Worm (Caenorhabditis elegans) whole organism, mixed stage, embryonic: ENCODE data around the gene gba-1.
A peak's percentile ranks its signal among the peaks of the same experiment; 100 is the strongest.

Experiments
- M03D4.4 ChIP-seq: sonication (generic microtip); optimal IDR thresholded peaks from 2 replicates; lab custom pipeline; 2017; ENCODE audit warnings: mild to moderate bottlenecking, missing genetic modification characterization, missing compliant biosample characterization
- bed-3 ChIP-seq: fragments of 200-800 bp; sonication (Bioruptor generic); optimal IDR thresholded peaks from 3 replicates; lab custom pipeline; 2018; ENCODE audit warnings: mild to moderate bottlenecking, missing genetic modification characterization, moderate library complexity, missing compliant biosample characterization
- blmp-1 ChIP-seq: fragments of 150-350 bp; optimal IDR thresholded peaks from 2 replicates; lab custom pipeline; 2014; ENCODE audit warnings: missing biosample characterization, missing genetic modification characterization
- ceh-39 ChIP-seq: fragments of 150-350 bp; optimal IDR thresholded peaks from 2 replicates; lab custom pipeline; 2014; ENCODE audit warnings: missing biosample characterization, missing genetic modification characterization
- ceh-43 ChIP-seq: fragments of 200-800 bp; sonication (Bioruptor generic); optimal IDR thresholded peaks from 2 replicates; lab custom pipeline; 2018; ENCODE audit warnings: mild to moderate bottlenecking, missing genetic modification characterization, moderate library complexity, missing compliant biosample characterization
- ceh-83 ChIP-seq: fragments of 200-800 bp; sonication (Bioruptor generic); optimal IDR thresholded peaks from 2 replicates; lab custom pipeline; 2018; ENCODE audit warnings: mild to moderate bottlenecking, missing genetic modification characterization, missing compliant biosample characterization
- ces-1 ChIP-seq: fragments of 150-350 bp; optimal IDR thresholded peaks from 2 replicates; lab custom pipeline; 2014; ENCODE audit warnings: missing biosample characterization, missing genetic modification reagents, missing genetic modification characterization
- cnd-1 ChIP-seq: fragments of 200-800 bp; sonication (Bioruptor generic); optimal IDR thresholded peaks from 2 replicates; lab custom pipeline; 2018; ENCODE audit warnings: mild to moderate bottlenecking, missing genetic modification characterization, missing compliant biosample characterization
- drap-1 ChIP-seq: fragments of 200-800 bp; sonication (Bioruptor generic); optimal IDR thresholded peaks from 3 replicates; lab custom pipeline; 2018; ENCODE audit warnings: mild to moderate bottlenecking, missing genetic modification characterization, missing compliant biosample characterization
- elt-1 ChIP-seq: sonication (generic microtip); optimal IDR thresholded peaks from 2 replicates; lab custom pipeline; 2017; ENCODE audit warnings: missing genetic modification characterization, mild to moderate bottlenecking, missing compliant biosample characterization, antibody characterized with exemption, moderate library complexity, borderline replicate concordance; ENCODE audit not compliant: insufficient read depth
- elt-3 ChIP-seq: fragments of 150-350 bp; optimal IDR thresholded peaks from 2 replicates; lab custom pipeline; 2014; ENCODE audit warnings: missing biosample characterization, missing genetic modification characterization
- flh-1 ChIP-seq: fragments of 200-800 bp; sonication (Bioruptor generic); optimal IDR thresholded peaks from 2 replicates; lab custom pipeline; 2018; ENCODE audit warnings: mild to moderate bottlenecking, missing genetic modification characterization, moderate library complexity, missing compliant biosample characterization
- ham-2 ChIP-seq: fragments of 200-800 bp; sonication (Bioruptor generic); optimal IDR thresholded peaks from 2 replicates; lab custom pipeline; 2018; ENCODE audit warnings: mild to moderate bottlenecking, missing genetic modification characterization, missing compliant biosample characterization
- hlh-1 ChIP-seq: fragments of 150-350 bp; optimal IDR thresholded peaks from 2 replicates; lab custom pipeline; 2014; ENCODE audit warnings: missing biosample characterization, missing genetic modification reagents, missing genetic modification characterization
- lin-13 ChIP-seq: fragments of 150-350 bp; optimal IDR thresholded peaks from 2 replicates; lab custom pipeline; 2014; ENCODE audit warnings: missing biosample characterization, missing genetic modification characterization
- lin-32 ChIP-seq: fragments of 200-800 bp; sonication (Bioruptor generic); optimal IDR thresholded peaks from 2 replicates; lab custom pipeline; 2018; ENCODE audit warnings: mild to moderate bottlenecking, missing genetic modification characterization, missing compliant biosample characterization
- lsy-2 ChIP-seq: fragments of 150-350 bp; optimal IDR thresholded peaks from 2 replicates; lab custom pipeline; 2014; ENCODE audit warnings: missing biosample characterization, missing genetic modification characterization
- mab-5 ChIP-seq: fragments of 150-350 bp; optimal IDR thresholded peaks from 2 replicates; lab custom pipeline; 2014; ENCODE audit warnings: missing biosample characterization, missing genetic modification characterization
- mep-1 ChIP-seq: fragments of 150-350 bp; optimal IDR thresholded peaks from 2 replicates; lab custom pipeline; 2017; ENCODE audit warnings: missing biosample characterization, missing genetic modification reagents, missing genetic modification characterization, inconsistent platforms
- mls-2 ChIP-seq: sonication (generic microtip); optimal IDR thresholded peaks from 2 replicates; lab custom pipeline; 2016; ENCODE audit warnings: mild to moderate bottlenecking, missing genetic modification characterization, moderate library complexity, missing compliant biosample characterization
- nhr-12 ChIP-seq: fragments of 150-350 bp; optimal IDR thresholded peaks from 2 replicates; lab custom pipeline; 2014; ENCODE audit warnings: missing biosample characterization, missing genetic modification characterization
- nhr-2 ChIP-seq: fragments of 150-350 bp; optimal IDR thresholded peaks from 2 replicates; lab custom pipeline; 2014; ENCODE audit warnings: missing biosample characterization, missing genetic modification characterization
- nhr-237 ChIP-seq: fragments of 150-350 bp; optimal IDR thresholded peaks from 2 replicates; lab custom pipeline; 2014; ENCODE audit warnings: missing biosample characterization, missing genetic modification characterization
- nhr-28 ChIP-seq: fragments of 150-350 bp; optimal IDR thresholded peaks from 2 replicates; lab custom pipeline; 2014; ENCODE audit warnings: missing biosample characterization, missing genetic modification characterization
- nhr-76 ChIP-seq: sonication (generic microtip); optimal IDR thresholded peaks from 2 replicates; lab custom pipeline; 2017; ENCODE audit warnings: missing biosample characterization, missing genetic modification characterization
- pha-4 ChIP-seq: fragments of 150-350 bp; optimal IDR thresholded peaks from 2 replicates; lab custom pipeline; 2018; ENCODE audit warnings: missing biosample characterization, missing genetic modification reagents, missing genetic modification characterization
- sem-2 ChIP-seq: fragments of 200-800 bp; sonication (Bioruptor generic); optimal IDR thresholded peaks from 2 replicates; lab custom pipeline; 2018; ENCODE audit warnings: mild to moderate bottlenecking, missing genetic modification characterization, missing compliant biosample characterization
- snpc-4 ChIP-seq: fragments of 150-350 bp; optimal IDR thresholded peaks from 2 replicates; lab custom pipeline; 2014; ENCODE audit warnings: missing biosample characterization, missing genetic modification characterization
- sptf-1 ChIP-seq: sonication (generic microtip); optimal IDR thresholded peaks from 2 replicates; lab custom pipeline; 2017; ENCODE audit warnings: mild to moderate bottlenecking, missing genetic modification characterization, moderate library complexity, missing compliant biosample characterization
- tbx-8 ChIP-seq: fragments of 200-800 bp; sonication (Bioruptor generic); optimal IDR thresholded peaks from 2 replicates; lab custom pipeline; 2018; ENCODE audit warnings: mild to moderate bottlenecking, missing genetic modification characterization, moderate library complexity, missing compliant biosample characterization
- unc-120 ChIP-seq: sonication (generic microtip); optimal IDR thresholded peaks from 2 replicates; lab custom pipeline; 2017; ENCODE audit warnings: missing genetic modification characterization, missing compliant biosample characterization; ENCODE audit not compliant: poor library complexity, severe bottlenecking
- unc-39 ChIP-seq: fragments of 150-350 bp; optimal IDR thresholded peaks from 2 replicates; lab custom pipeline; 2014; ENCODE audit warnings: missing biosample characterization, missing genetic modification characterization
- unc-62 ChIP-seq: fragments of 150-350 bp; optimal IDR thresholded peaks from 2 replicates; lab custom pipeline; 2014; ENCODE audit warnings: missing biosample characterization, missing genetic modification reagents, missing genetic modification characterization
- zip-8 ChIP-seq: fragments of 150-350 bp; optimal IDR thresholded peaks from 2 replicates; lab custom pipeline; 2014; ENCODE audit warnings: missing biosample characterization, missing genetic modification characterization
- ztf-11 ChIP-seq: fragments of 150-350 bp; optimal IDR thresholded peaks from 2 replicates; lab custom pipeline; 2014; ENCODE audit warnings: missing biosample characterization, missing genetic modification characterization

The gba-1 gene

ce11 chrII:2215512-2215911 is 39.0 kb downstream of the gba-1 start:
- TF ChIP-seq unc-39 (no peak), pha-4 (no peak), M03D4.4 (tag; lab: Kevin White, UChicago) (no peak), tbx-8 (no peak), flh-1 (GFP tag; lab: Kevin White, UChicago) (no peak), nhr-237 (tag; lab: Kevin White, UChicago) (no peak)

ce11 chrII:2216940-2217664 is 40.6 kb downstream of the gba-1 start:
- TF ChIP-seq ceh-43 = no peak
- TF ChIP-seq drap-1 (GFP tag; lab: Kevin White, UChicago) = no peak
- no peak for TF ChIP-seq nhr-28 (tag; lab: Kevin White, UChicago)
- no peak for TF ChIP-seq blmp-1 (tag; lab: Kevin White, UChicago)
- TF ChIP-seq lin-32 (GFP tag; lab: Kevin White, UChicago) = no peak
- no peak for TF ChIP-seq M03D4.4 (tag; lab: Kevin White, UChicago)
- no peak for TF ChIP-seq elt-1 (tag; lab: Kevin White, UChicago)
- TF ChIP-seq mep-1 (tag; lab: Kevin White, UChicago) = no peak
- TF ChIP-seq unc-120 = no peak
- no peak for TF ChIP-seq tbx-8
- TF ChIP-seq mls-2 (tag; lab: Kevin White, UChicago) = no peak
- no peak for TF ChIP-seq pha-4
- no peak for TF ChIP-seq lsy-2 (tag; lab: Kevin White, UChicago)
- no peak for TF ChIP-seq snpc-4 (tag; lab: Kevin White, UChicago)
- no peak for TF ChIP-seq lin-13 (tag; lab: Kevin White, UChicago)

ce11 chrII:2219880-2220279 is 43.3 kb downstream of the gba-1 start, which contains the start of gene Y59C2A.3:
Gene Y59C2A.3, minus strand, starts transcription at chrII:2219921.
- TF ChIP-seq cnd-1 (tag; lab: Kevin White, UChicago) (no peak), tbx-8 (no peak), nhr-12 (tag; lab: Kevin White, UChicago) (no peak), lin-13 (tag; lab: Kevin White, UChicago) (peak; percentile 56), unc-120 (peak; percentile 73), M03D4.4 (tag; lab: Kevin White, UChicago) (no peak), hlh-1 (no peak), nhr-2 (no peak), pha-4 (peak; percentile 4), drap-1 (GFP tag; lab: Kevin White, UChicago) (no peak), mls-2 (tag; lab: Kevin White, UChicago) (no peak), ces-1 (GFP tag; lab: Kevin White, UChicago) (peak; percentile 25), sptf-1 (tag; lab: Kevin White, UChicago) (peak; percentile 62), nhr-76 (tag; lab: Kevin White, UChicago) (no peak), blmp-1 (tag; lab: Kevin White, UChicago) (no peak), unc-39 (no peak), ceh-83 (no peak), ceh-43 (no peak), mab-5 (tag; lab: Kevin White, UChicago) (no peak), flh-1 (GFP tag; lab: Kevin White, UChicago) (no peak), lsy-2 (tag; lab: Kevin White, UChicago) (peak; percentile 53), ham-2 (GFP tag; lab: Kevin White, UChicago) (peak; percentile 49), snpc-4 (tag; lab: Kevin White, UChicago) (no peak), elt-1 (tag; lab: Kevin White, UChicago) (no peak), ztf-11 (tag; lab: Kevin White, UChicago) (no peak), sem-2 (no peak), lin-32 (GFP tag; lab: Kevin White, UChicago) (no peak), ceh-39 (tag; lab: Kevin White, UChicago) (no peak), bed-3 (GFP tag; lab: Kevin White, UChicago) (no peak), zip-8 (no peak), nhr-28 (tag; lab: Kevin White, UChicago) (no peak), unc-62 (GFP tag; lab: Kevin White, UChicago) (no peak), elt-3 (no peak), nhr-237 (tag; lab: Kevin White, UChicago) (no peak), mep-1 (tag; lab: Kevin White, UChicago) (peak; percentile 26)
